Fruit fly (Drosophila melanogaster) whole organism, embryonic: ENCODE results near the gene ND-B17.2.

Experiments used
- Atf6 ChIP-seq: fragments of 200-800 bp; sonication (Bioruptor generic); IDR thresholded peaks from 2 replicates; pipeline ENCODE4 v1.3.6; 2022; ENCODE audit warnings: missing biosample characterization, missing genetic modification characterization
- C15 ChIP-seq: fragments of 200-800 bp; sonication (Bioruptor generic); IDR thresholded peaks from 3 replicates; pipeline ENCODE4 v1.3.6; 2022; ENCODE audit warnings: missing biosample characterization, missing genetic modification characterization
- CG10274 ChIP-seq: fragments of 200-800 bp; sonication (Bioruptor generic); optimal IDR thresholded peaks from 3 replicates; lab custom pipeline; 2017; ENCODE audit warnings: missing biosample characterization, mild to moderate bottlenecking, missing genetic modification characterization
- CG11247 ChIP-seq: fragments of 200-800 bp; sonication (Bioruptor generic); IDR thresholded peaks from 2 replicates; pipeline ENCODE4 v1.3.6; 2022; ENCODE audit warnings: missing biosample characterization, missing genetic modification characterization
- CG11696 ChIP-seq: fragments of 200-800 bp; sonication (Bioruptor generic); IDR thresholded peaks from 2 replicates; pipeline ENCODE4 v1.3.6; 2022; ENCODE audit warnings: missing biosample characterization, missing genetic modification characterization
- CG13296 ChIP-seq: fragments of 200-800 bp; sonication (Bioruptor generic); optimal IDR thresholded peaks from 3 replicates; lab custom pipeline; 2018; ENCODE audit warnings: missing biosample characterization, mild to moderate bottlenecking, missing genetic modification characterization
- CG14441 ChIP-seq: fragments of 200-800 bp; sonication (Bioruptor generic); IDR thresholded peaks from 2 replicates; pipeline ENCODE4 v1.3.6; 2022; ENCODE audit warnings: missing biosample characterization, missing genetic modification characterization
- CG15011 ChIP-seq: fragments of 200-800 bp; sonication (Bioruptor generic); optimal IDR thresholded peaks from 3 replicates; lab custom pipeline; 2018; ENCODE audit warnings: missing biosample characterization, mild to moderate bottlenecking, missing genetic modification characterization
- CG15696 ChIP-seq: fragments of 200-800 bp; sonication (Bioruptor generic); optimal IDR thresholded peaks from 2 replicates; lab custom pipeline; 2019; ENCODE audit warnings: missing biosample characterization, mild to moderate bottlenecking, missing genetic modification characterization, moderate library complexity
- CG17328 ChIP-seq: fragments of 200-800 bp; sonication (Bioruptor generic); IDR thresholded peaks from 2 replicates; pipeline ENCODE4 v1.3.6; 2022; ENCODE audit warnings: missing biosample characterization, missing genetic modification characterization
- CG2116 ChIP-seq: fragments of 200-800 bp; sonication (Bioruptor generic); optimal IDR thresholded peaks from 3 replicates; lab custom pipeline; 2018; ENCODE audit warnings: missing biosample characterization, mild to moderate bottlenecking, missing genetic modification characterization
- CG2889 ChIP-seq: fragments of 200-800 bp; sonication (Bioruptor generic); IDR thresholded peaks from 3 replicates; pipeline ENCODE4 v1.3.6; 2022; ENCODE audit warnings: missing biosample characterization, missing genetic modification characterization
- CG30403 ChIP-seq: fragments of 200-800 bp; sonication (Bioruptor generic); optimal IDR thresholded peaks from 3 replicates; lab custom pipeline; 2016; ENCODE audit warnings: missing biosample characterization, missing genetic modification characterization
- CG30431 ChIP-seq: fragments of 200-800 bp; sonication (Bioruptor generic); optimal IDR thresholded peaks from 2 replicates; lab custom pipeline; 2017; ENCODE audit warnings: missing biosample characterization, missing genetic modification characterization
- CG4360 ChIP-seq: fragments of 200-800 bp; sonication (Bioruptor generic); IDR thresholded peaks from 2 replicates; pipeline ENCODE4 v1.3.6; 2022; ENCODE audit warnings: missing biosample characterization, missing genetic modification characterization
- CG5245 ChIP-seq: fragments of 200-800 bp; sonication (Bioruptor generic); optimal IDR thresholded peaks from 3 replicates; lab custom pipeline; 2016; ENCODE audit warnings: missing biosample characterization, missing genetic modification characterization
- CG7271 ChIP-seq: fragments of 200-800 bp; sonication (Bioruptor generic); optimal IDR thresholded peaks from 2 replicates; lab custom pipeline; 2018; ENCODE audit warnings: missing biosample characterization, mild to moderate bottlenecking, missing genetic modification characterization, moderate library complexity
- CG7839 ChIP-seq: fragments of 200-800 bp; sonication (Bioruptor generic); optimal IDR thresholded peaks from 3 replicates; lab custom pipeline; 2018; ENCODE audit warnings: missing biosample characterization, mild to moderate bottlenecking, missing genetic modification characterization, moderate library complexity
- CG8388 ChIP-seq: fragments of 200-800 bp; sonication (Bioruptor generic); optimal IDR thresholded peaks from 2 replicates; lab custom pipeline; 2019; ENCODE audit warnings: missing biosample characterization, mild to moderate bottlenecking, missing genetic modification characterization, moderate library complexity
- CG9727 ChIP-seq: fragments of 200-800 bp; sonication (Bioruptor generic); optimal IDR thresholded peaks from 3 replicates; lab custom pipeline; 2017; ENCODE audit warnings: missing biosample characterization, mild to moderate bottlenecking, missing genetic modification characterization
- CrebB ChIP-seq: fragments of 200-800 bp; sonication (Bioruptor generic); optimal IDR thresholded peaks from 3 replicates; lab custom pipeline; 2018; ENCODE audit warnings: missing biosample characterization, mild to moderate bottlenecking, missing genetic modification characterization
- Fer3 ChIP-seq: fragments of 200-800 bp; sonication (Bioruptor generic); optimal IDR thresholded peaks from 2 replicates; lab custom pipeline; 2018; ENCODE audit warnings: missing biosample characterization, mild to moderate bottlenecking, missing genetic modification characterization, moderate library complexity
- HHEX ChIP-seq: fragments of 200-800 bp; sonication (Bioruptor generic); optimal IDR thresholded peaks from 3 replicates; lab custom pipeline; 2017; ENCODE audit warnings: missing biosample characterization, mild to moderate bottlenecking, missing genetic modification characterization, missing genetic modification reagents
- NC2α ChIP-seq: fragments of 200-800 bp; sonication (Bioruptor generic); optimal IDR thresholded peaks from 2 replicates; lab custom pipeline; 2016; ENCODE audit warnings: missing biosample characterization, missing genetic modification characterization
- Pdp1 ChIP-seq, 2 experiments: fragments of 200-800 bp; sonication (Bioruptor generic); optimal IDR thresholded peaks; 3 replicates each; lab custom pipeline; 2016; ENCODE audit warnings: missing biosample characterization in 2 of 2, missing genetic modification characterization in 2 of 2, mild to moderate bottlenecking in 1 of 2, moderate library complexity in 1 of 2
- Ravus ChIP-seq: fragments of 200-800 bp; sonication (Bioruptor generic); IDR thresholded peaks from 2 replicates; pipeline ENCODE4 v1.3.6; 2022; ENCODE audit warnings: missing biosample characterization, missing genetic modification characterization
- Scr ChIP-seq: fragments of 200-800 bp; sonication (Bioruptor generic); IDR thresholded peaks from 2 replicates; pipeline ENCODE4 v1.3.6; 2022; ENCODE audit warnings: missing biosample characterization, missing genetic modification characterization; ENCODE audit not compliant: partially characterized antibody
- Sry-δ ChIP-seq: fragments of 200-800 bp; sonication (Bioruptor generic); optimal IDR thresholded peaks from 2 replicates; lab custom pipeline; 2016; ENCODE audit warnings: missing biosample characterization, missing genetic modification characterization
- Vsx1 ChIP-seq: fragments of 200-800 bp; sonication (Bioruptor generic); optimal IDR thresholded peaks from 2 replicates; lab custom pipeline; 2017; ENCODE audit warnings: missing biosample characterization, mild to moderate bottlenecking, missing genetic modification characterization, missing genetic modification reagents
- abd-A ChIP-seq: fragments of 200-800 bp; sonication (Bioruptor generic); optimal IDR thresholded peaks from 3 replicates; lab custom pipeline; 2019; ENCODE audit warnings: missing biosample characterization, mild to moderate bottlenecking, missing genetic modification characterization, moderate library complexity
- ap ChIP-seq: fragments of 200-800 bp; sonication (Bioruptor generic); IDR thresholded peaks from 2 replicates; pipeline ENCODE4 v1.3.6; 2022; ENCODE audit warnings: missing biosample characterization, missing genetic modification characterization
- ara ChIP-seq: fragments of 200-800 bp; sonication (Bioruptor generic); IDR thresholded peaks from 2 replicates; pipeline ENCODE4 v1.3.6; 2022; ENCODE audit warnings: missing biosample characterization, missing genetic modification characterization
- ash1 ChIP-seq: fragments of 200-800 bp; sonication (Bioruptor generic); optimal IDR thresholded peaks from 2 replicates; lab custom pipeline; 2018; ENCODE audit warnings: missing biosample characterization, mild to moderate bottlenecking, missing genetic modification characterization
- crc ChIP-seq: fragments of 200-800 bp; sonication (Bioruptor generic); optimal IDR thresholded peaks from 2 replicates; lab custom pipeline; 2016; ENCODE audit warnings: missing biosample characterization, missing genetic modification characterization
- croc ChIP-seq: fragments of 200-800 bp; sonication (Bioruptor generic); conservative IDR thresholded peaks from 3 replicates; pipeline ENCODE4 v1.3.6; 2022; ENCODE audit warnings: missing biosample characterization, missing genetic modification characterization
- dmrt99B ChIP-seq: fragments of 200-800 bp; sonication (Bioruptor generic); optimal IDR thresholded peaks from 2 replicates; lab custom pipeline; 2018; ENCODE audit warnings: missing biosample characterization, mild to moderate bottlenecking, missing genetic modification characterization, moderate library complexity
- emc ChIP-seq: fragments of 200-800 bp; sonication (Bioruptor generic); optimal IDR thresholded peaks from 2 replicates; lab custom pipeline; 2016; ENCODE audit warnings: missing biosample characterization, missing genetic modification characterization
- fd3F ChIP-seq: fragments of 200-800 bp; sonication (Bioruptor generic); optimal IDR thresholded peaks from 2 replicates; lab custom pipeline; 2018; ENCODE audit warnings: missing biosample characterization, mild to moderate bottlenecking, missing genetic modification characterization, moderate library complexity
- h ChIP-seq: fragments of >200 bp; optimal IDR thresholded peaks from 2 replicates; lab custom pipeline; 2017
- jigr1 ChIP-seq: fragments of 200-800 bp; sonication (Bioruptor generic); IDR thresholded peaks from 3 replicates; pipeline ENCODE4 v1.3.6; 2022; ENCODE audit warnings: missing biosample characterization, missing genetic modification characterization
- jing ChIP-seq: fragments of 200-800 bp; sonication (Bioruptor generic); optimal IDR thresholded peaks from 2 replicates; lab custom pipeline; 2018; ENCODE audit warnings: missing biosample characterization, mild to moderate bottlenecking, missing genetic modification characterization
- nerfin-2 ChIP-seq: fragments of 200-800 bp; sonication (Bioruptor generic); IDR thresholded peaks from 2 replicates; pipeline ENCODE4 v1.3.6; 2022; ENCODE audit warnings: missing biosample characterization, missing genetic modification characterization; ENCODE audit not compliant: partially characterized antibody
- pan ChIP-seq, 4 experiments: fragments of >200 bp in 3 of 4; fragments of 200-800 bp in 1 of 4; sonication (Bioruptor generic) in 1 of 4; optimal IDR thresholded peaks in 3 of 4; IDR thresholded peaks in 1 of 4; 2 replicates each; pipeline versions ENCODE4 v1.3.6 to Lab custom; 2017 to 2022; ENCODE audit warnings: missing biosample characterization in 2 of 4, missing genetic modification characterization in 2 of 4, mixed read lengths in 1 of 4
- pros ChIP-seq: fragments of 200-800 bp; sonication (Bioruptor generic); optimal IDR thresholded peaks from 3 replicates; lab custom pipeline; 2019; ENCODE audit warnings: missing biosample characterization, mild to moderate bottlenecking, missing genetic modification characterization, moderate library complexity
- repo ChIP-seq: fragments of 200-800 bp; sonication (Bioruptor generic); optimal IDR thresholded peaks from 2 replicates; lab custom pipeline; 2016; ENCODE audit warnings: missing biosample characterization, missing genetic modification characterization
- rib ChIP-seq: fragments of 200-800 bp; sonication (Bioruptor generic); IDR thresholded peaks from 2 replicates; pipeline ENCODE4 v1.3.6; 2022; ENCODE audit warnings: missing biosample characterization, missing genetic modification characterization
- sd ChIP-seq: fragments of 200-800 bp; sonication (Bioruptor generic); optimal IDR thresholded peaks from 3 replicates; lab custom pipeline; 2018; ENCODE audit warnings: missing biosample characterization, mild to moderate bottlenecking, missing genetic modification characterization, moderate library complexity
- slbo ChIP-seq: fragments of 200-800 bp; sonication (Bioruptor generic); IDR thresholded peaks from 2 replicates; pipeline ENCODE4 v1.3.6; 2022; ENCODE audit warnings: missing biosample characterization, missing genetic modification characterization
- slp2 ChIP-seq: fragments of 200-800 bp; sonication (Bioruptor generic); optimal IDR thresholded peaks from 2 replicates; lab custom pipeline; 2016; ENCODE audit warnings: missing biosample characterization, missing genetic modification characterization
- sr ChIP-seq: fragments of 200-800 bp; sonication (Bioruptor generic); IDR thresholded peaks from 3 replicates; pipeline ENCODE4 v1.3.6; 2022; ENCODE audit warnings: missing biosample characterization, missing genetic modification characterization
- vvl ChIP-seq: fragments of 200-800 bp; sonication (Bioruptor generic); IDR thresholded peaks from 2 replicates; pipeline ENCODE4 v1.3.6; 2022; ENCODE audit warnings: missing biosample characterization, missing genetic modification characterization

ND-B17.2 gene

DNA sequence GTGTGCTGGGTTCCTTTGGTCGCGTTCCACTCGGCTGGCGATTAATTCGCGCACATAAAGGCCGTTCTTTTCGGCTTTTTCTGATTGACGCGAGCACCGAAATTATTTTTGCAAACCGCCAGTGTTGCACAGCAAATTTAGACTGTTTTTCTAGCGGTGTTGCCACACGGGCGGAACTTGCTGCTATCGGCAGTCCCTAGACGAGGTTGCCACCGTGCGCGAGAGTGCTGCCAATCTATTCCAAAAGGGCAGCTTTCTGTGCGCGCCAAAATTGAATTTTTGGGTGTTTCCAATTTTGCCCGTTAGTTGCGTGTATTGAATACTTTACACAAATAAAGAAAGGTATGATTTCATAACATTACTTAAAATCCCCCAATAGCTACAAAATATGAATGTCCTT is 5.3 kb upstream of the ND-B17.2 start, which contains the start of gene Drp1 (continued):
- peak; percentile 64 for TF ChIP-seq nerfin-2
- no peak for TF ChIP-seq Vsx1
- TF ChIP-seq dmrt99B (tag; lab: Kevin White, UChicago): no peak
- no peak for TF ChIP-seq emc (GFP tag; lab: Kevin White, UChicago)
- TF ChIP-seq ap: no peak
- peak; percentile 18; the same call in 1 of the 2 replicates for TF ChIP-seq CG4360 (GFP tag; lab: Robert Waterston, UW)
- no peak for TF ChIP-seq ash1
- no peak for TF ChIP-seq fd3F (GFP tag; lab: Kevin White, UChicago)
- TF ChIP-seq vvl (GFP tag; lab: Robert Waterston, UW): peak; percentile 50; the same call in 1 of the 2 replicates
- TF ChIP-seq Ravus (GFP tag; lab: Robert Waterston, UW): no peak
- peak; percentile 33 for TF ChIP-seq Fer3 (tag; lab: Kevin White, UChicago)
- TF ChIP-seq CG5245 (GFP tag; lab: Kevin White, UChicago): peak; percentile 14
- TF ChIP-seq ara (GFP tag; lab: Robert Waterston, UW): no peak; the same call in 1 of the 2 replicates
- TF ChIP-seq sr (GFP tag; lab: Robert Waterston, UW): no peak
- peak; percentile 75 for TF ChIP-seq Sry-δ (GFP tag; lab: Kevin White, UChicago)
- no peak for TF ChIP-seq h (lab: Kevin White, UChicago)
- TF ChIP-seq jigr1 (GFP tag; lab: Robert Waterston, UW): no peak
- peak; percentile 53 for TF ChIP-seq repo (GFP tag; lab: Kevin White, UChicago)
- no peak for TF ChIP-seq pan (optimal IDR thresholded peaks at IDR 0.05; lab: Kevin White, UChicago)
- TF ChIP-seq pan (GFP tag; optimal IDR thresholded peaks at IDR 0.05 in 1 of 2, IDR thresholded peaks at IDR 0.05 in 1 of 2): peak in 1 of 2 experiments; percentile 51
- peak; percentile 74 for TF ChIP-seq CG11247 (GFP tag; lab: Robert Waterston, UW)
- peak; percentile 53 for TF ChIP-seq CG30403 (GFP tag; lab: Kevin White, UChicago)
- peak; percentile 27; the same call in 1 of the 2 replicates for TF ChIP-seq CG17328 (GFP tag; lab: Robert Waterston, UW)
- TF ChIP-seq slp2: peak; percentile 30
- no peak for TF ChIP-seq CG30431 (GFP tag; lab: Kevin White, UChicago)
- TF ChIP-seq C15 (GFP tag; lab: Robert Waterston, UW): no peak
- TF ChIP-seq Atf6 (GFP tag; lab: Robert Waterston, UW): peak; percentile 25; the same call in 1 of the 2 replicates
- TF ChIP-seq jing: no peak
- no peak for TF ChIP-seq CG11696 (GFP tag; lab: Robert Waterston, UW)
- peak; percentile 52 for TF ChIP-seq CG14441
- peak; percentile 20 for TF ChIP-seq NC2α
- TF ChIP-seq CG8388 (GFP tag; lab: Kevin White, UChicago): no peak
- peak; percentile 29; the same call in 1 of the 3 replicates for TF ChIP-seq croc
- no peak for TF ChIP-seq HHEX (GFP tag; lab: Kevin White, UChicago)
- TF ChIP-seq Pdp1 (GFP tag; optimal IDR thresholded peaks at IDR 0.05; lab: Kevin White, UChicago): peak in 1 of 2 experiments; percentile 41
- peak; percentile 78 for TF ChIP-seq slbo (GFP tag; lab: Robert Waterston, UW)
- TF ChIP-seq rib (GFP tag; lab: Robert Waterston, UW): peak; percentile 92
- no peak for TF ChIP-seq CG9727
- TF ChIP-seq CG2116: peak; percentile 51
- TF ChIP-seq CG15011 (GFP tag; lab: Kevin White, UChicago): no peak
- TF ChIP-seq pros (GFP tag; lab: Kevin White, UChicago): no peak
- peak; percentile 63 for TF ChIP-seq Scr (GFP tag; lab: Robert Waterston, UW)
- peak; percentile 27 for TF ChIP-seq CG15696 (tag; lab: Kevin White, UChicago)
- TF ChIP-seq crc (GFP tag; lab: Kevin White, UChicago): no peak
- TF ChIP-seq abd-A (tag; lab: Kevin White, UChicago): no peak
- TF ChIP-seq sd: no peak
- TF ChIP-seq CG10274 (GFP tag; lab: Kevin White, UChicago): no peak
- TF ChIP-seq CG13296 (GFP tag; lab: Kevin White, UChicago): peak; percentile 4
- TF ChIP-seq CG7839 (tag; lab: Kevin White, UChicago): no peak
- no peak for TF ChIP-seq CG7271 (tag; lab: Kevin White, UChicago)
- no peak for TF ChIP-seq CrebB
- no peak for TF ChIP-seq CG2889 (GFP tag; lab: Robert Waterston, UW)
